Worm (Caenorhabditis elegans): ENCODE results near the gene pigw-1.

- TF ChIP-seq Y67H2A.10 (GFP tag; conservative IDR thresholded peaks at IDR 0.05) (no peak), D2030.7 (GFP tag; IDR thresholded peaks at IDR 0.05) (no peak), F52B5.7 (tag; optimal IDR thresholded peaks at IDR 0.05) (no peak), dpff-1 (tag; optimal IDR thresholded peaks at IDR 0.05) (no peak), egl-18 (GFP tag; IDR thresholded peaks at IDR 0.05) (no peak), nhr-27 (tag; optimal IDR thresholded peaks at IDR 0.05) (no peak), ceh-58 (GFP tag; IDR thresholded peaks at IDR 0.05) (no peak), let-607 (tag; optimal IDR thresholded peaks at IDR 0.05) (no peak)
Observed at ce11 chrII:2841529-2841928, 43.2 kb downstream of the pigw-1 start, which contains the start of gene Y110A2AL.6.
